Fruit fly (Drosophila melanogaster) S2 (cell line): ENCODE results near the gene mew.

Source experiments
- CG8478 ChIP-seq: fragments of >200 bp; optimal IDR thresholded peaks from 2 replicates; lab custom pipeline; 2018
- CTCF ChIP-seq, 2 experiments: fragments of >200 bp; optimal IDR thresholded peaks; 2 replicates each; lab custom pipeline; 2018

DNA sequence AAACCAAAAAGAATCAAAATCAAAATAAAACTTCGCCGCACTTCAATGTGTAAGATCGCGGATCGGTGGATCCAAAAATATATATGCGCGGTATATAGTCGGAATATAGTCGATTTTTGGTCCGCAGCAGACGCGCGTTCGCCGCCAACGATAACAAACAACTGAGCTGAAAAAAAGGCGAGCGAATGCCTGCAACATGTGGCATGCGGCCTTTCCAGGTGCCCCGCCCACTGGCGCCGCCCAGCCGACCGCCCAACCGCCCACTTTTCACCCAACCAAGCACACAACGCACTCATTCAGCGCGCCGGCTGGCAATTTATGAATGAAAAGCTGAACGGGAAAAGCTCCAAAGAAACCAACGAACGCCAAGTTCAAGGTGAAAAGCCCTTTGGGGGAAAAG lies 69.3 kb downstream of the mew start, which contains the start of gene Lgr4:
- TF ChIP-seq CTCF (optimal IDR thresholded peaks at IDR 0.05; lab: Kevin White, UChicago): no peak
- TF ChIP-seq CG8478 (lab: Kevin White, UChicago): no peak
